Fruit fly (Drosophila melanogaster) whole organism, embryonic: Measurements from ENCODE around the gene sun.

Source experiments
- Adf1 ChIP-seq: fragments of 200-800 bp; sonication (Bioruptor generic); IDR thresholded peaks from 2 replicates; pipeline ENCODE4 v1.3.6; 2022; ENCODE audit warnings: missing biosample characterization, missing genetic modification characterization
- BtbVII ChIP-seq: fragments of 200-800 bp; sonication (Bioruptor generic); optimal IDR thresholded peaks from 3 replicates; lab custom pipeline; 2017; ENCODE audit warnings: missing biosample characterization, mild to moderate bottlenecking, missing genetic modification characterization
- CG10979 ChIP-seq: fragments of 200-800 bp; sonication (Bioruptor generic); optimal IDR thresholded peaks from 2 replicates; lab custom pipeline; 2018; ENCODE audit warnings: missing biosample characterization, mild to moderate bottlenecking, missing genetic modification characterization, moderate library complexity
- CG11093 ChIP-seq: fragments of 200-800 bp; sonication (Bioruptor generic); IDR thresholded peaks from 3 replicates; pipeline ENCODE4 v1.3.6; 2022; ENCODE audit warnings: missing biosample characterization, missing genetic modification characterization
- CG11504 ChIP-seq: fragments of 200-800 bp; sonication (Bioruptor generic); optimal IDR thresholded peaks from 3 replicates; lab custom pipeline; 2019; ENCODE audit warnings: missing biosample characterization, mild to moderate bottlenecking, missing genetic modification characterization, moderate library complexity
- CG12299 ChIP-seq: fragments of 200-800 bp; sonication (Bioruptor generic); optimal IDR thresholded peaks from 2 replicates; lab custom pipeline; 2018; ENCODE audit warnings: missing biosample characterization, mild to moderate bottlenecking, missing genetic modification characterization
- CG1233 ChIP-seq: fragments of 200-800 bp; sonication (Bioruptor generic); optimal IDR thresholded peaks from 4 replicates; lab custom pipeline; 2018; ENCODE audit warnings: missing biosample characterization, mild to moderate bottlenecking, missing genetic modification characterization
- CG13624 ChIP-seq: fragments of 200-800 bp; sonication (Bioruptor generic); optimal IDR thresholded peaks from 2 replicates; lab custom pipeline; 2016; ENCODE audit warnings: missing biosample characterization, missing genetic modification characterization
- CG15011 ChIP-seq: fragments of 200-800 bp; sonication (Bioruptor generic); optimal IDR thresholded peaks from 3 replicates; lab custom pipeline; 2018; ENCODE audit warnings: missing biosample characterization, mild to moderate bottlenecking, missing genetic modification characterization
- CG15073 ChIP-seq: fragments of 200-800 bp; sonication (Bioruptor generic); optimal IDR thresholded peaks from 2 replicates; lab custom pipeline; 2016; ENCODE audit warnings: missing biosample characterization, missing genetic modification characterization
- CG18262 ChIP-seq: fragments of 200-800 bp; optimal IDR thresholded peaks from 3 replicates; lab custom pipeline; 2019; ENCODE audit warnings: missing biosample characterization, mild to moderate bottlenecking, missing genetic modification characterization, moderate library complexity
- CG18599 ChIP-seq: fragments of 200-800 bp; sonication (Bioruptor generic); optimal IDR thresholded peaks from 3 replicates; lab custom pipeline; 2017; ENCODE audit warnings: missing biosample characterization, missing genetic modification characterization, mild to moderate bottlenecking, moderate library complexity, missing genetic modification reagents
- CG2889 ChIP-seq: fragments of 200-800 bp; sonication (Bioruptor generic); IDR thresholded peaks from 3 replicates; pipeline ENCODE4 v1.3.6; 2022; ENCODE audit warnings: missing biosample characterization, missing genetic modification characterization
- CG31441 ChIP-seq: fragments of 200-800 bp; sonication (Bioruptor generic); IDR thresholded peaks from 2 replicates; pipeline ENCODE4 v1.3.6; 2022; ENCODE audit warnings: missing biosample characterization, missing genetic modification characterization
- CG32532 ChIP-seq: fragments of 200-800 bp; sonication (Bioruptor generic); IDR thresholded peaks from 2 replicates; pipeline ENCODE4 v1.3.6; 2022; ENCODE audit warnings: missing biosample characterization, missing genetic modification characterization
- CG32772 ChIP-seq: fragments of 200-800 bp; sonication (Bioruptor generic); IDR thresholded peaks from 2 replicates; pipeline ENCODE4 v1.3.6; 2022; ENCODE audit warnings: missing biosample characterization, missing genetic modification characterization
- CG42726 ChIP-seq: fragments of 200-800 bp; sonication (Bioruptor generic); IDR thresholded peaks from 2 replicates; pipeline ENCODE4 v1.3.6; 2022; ENCODE audit warnings: missing biosample characterization, missing genetic modification characterization; ENCODE audit not compliant: partially characterized antibody
- CG6683 ChIP-seq: fragments of 200-800 bp; sonication (Bioruptor generic); optimal IDR thresholded peaks from 2 replicates; lab custom pipeline; 2017; ENCODE audit warnings: missing biosample characterization, mild to moderate bottlenecking, missing genetic modification characterization, missing genetic modification reagents
- CG7372 ChIP-seq: fragments of 200-800 bp; sonication (Bioruptor generic); IDR thresholded peaks from 2 replicates; pipeline ENCODE4 v1.3.6; 2022; ENCODE audit warnings: missing biosample characterization, missing genetic modification characterization
- CG8290 ChIP-seq, 3 experiments: fragments of 200-800 bp; sonication (Bioruptor generic); optimal IDR thresholded peaks; 2 replicates each; lab custom pipeline; 2016 to 2019; ENCODE audit warnings: missing biosample characterization in 3 of 3, missing genetic modification characterization in 3 of 3, mild to moderate bottlenecking in 2 of 3, moderate library complexity in 1 of 3
- CG8478 ChIP-seq: fragments of >200 bp; optimal IDR thresholded peaks from 2 replicates; lab custom pipeline; 2018
- CG9727 ChIP-seq: fragments of 200-800 bp; sonication (Bioruptor generic); optimal IDR thresholded peaks from 3 replicates; lab custom pipeline; 2017; ENCODE audit warnings: missing biosample characterization, mild to moderate bottlenecking, missing genetic modification characterization
- CG9797 ChIP-seq: fragments of 200-800 bp; sonication (Bioruptor generic); optimal IDR thresholded peaks from 3 replicates; lab custom pipeline; 2018; ENCODE audit warnings: missing biosample characterization, mild to moderate bottlenecking, missing genetic modification characterization
- CG9817 ChIP-seq: fragments of 200-800 bp; sonication (Bioruptor generic); optimal IDR thresholded peaks from 2 replicates; lab custom pipeline; 2018; ENCODE audit warnings: missing biosample characterization, mild to moderate bottlenecking, missing genetic modification characterization, moderate library complexity
- CTCF ChIP-seq: fragments of 200-800 bp; sonication (Bioruptor generic); optimal IDR thresholded peaks from 2 replicates; lab custom pipeline; 2017; ENCODE audit warnings: missing biosample characterization, mild to moderate bottlenecking, missing genetic modification characterization, moderate library complexity
- Eip74EF ChIP-seq, 2 experiments: fragments of 200-800 bp in 1 of 2; fragments of >200 bp in 1 of 2; sonication (Bioruptor generic) in 1 of 2; optimal IDR thresholded peaks; 2 replicates each; lab custom pipeline; 2017 to 2019; ENCODE audit warnings: missing biosample characterization in 2 of 2, missing genetic modification characterization in 2 of 2, mild to moderate bottlenecking in 1 of 2, moderate library complexity in 1 of 2
- Hr78 ChIP-seq, 2 experiments: fragments of 200-800 bp in 1 of 2; fragments of >200 bp in 1 of 2; sonication (Bioruptor generic) in 1 of 2; optimal IDR thresholded peaks; 2 replicates each; lab custom pipeline; 2017 to 2019; ENCODE audit warnings: missing biosample characterization in 2 of 2, missing genetic modification characterization in 2 of 2, mild to moderate bottlenecking in 1 of 2, moderate library complexity in 1 of 2
- MESR4 ChIP-seq: fragments of 200-800 bp; sonication (Bioruptor generic); optimal IDR thresholded peaks from 2 replicates; lab custom pipeline; 2018; ENCODE audit warnings: missing biosample characterization, mild to moderate bottlenecking, missing genetic modification characterization, moderate library complexity
- MTF-1 ChIP-seq: fragments of 200-800 bp; sonication (Bioruptor generic); optimal IDR thresholded peaks from 2 replicates; lab custom pipeline; 2018; ENCODE audit warnings: missing biosample characterization, mild to moderate bottlenecking, missing genetic modification characterization, borderline replicate concordance
- Scr ChIP-seq: fragments of 200-800 bp; sonication (Bioruptor generic); IDR thresholded peaks from 2 replicates; pipeline ENCODE4 v1.3.6; 2022; ENCODE audit warnings: missing biosample characterization, missing genetic modification characterization; ENCODE audit not compliant: partially characterized antibody
- Spps ChIP-seq: fragments of 200-800 bp; sonication (Bioruptor generic); optimal IDR thresholded peaks from 2 replicates; lab custom pipeline; 2018; ENCODE audit warnings: missing biosample characterization, mild to moderate bottlenecking, missing genetic modification characterization
- Sry-δ ChIP-seq: fragments of 200-800 bp; sonication (Bioruptor generic); optimal IDR thresholded peaks from 2 replicates; lab custom pipeline; 2016; ENCODE audit warnings: missing biosample characterization, missing genetic modification characterization
- disco-r ChIP-seq: fragments of 200-800 bp; sonication (Bioruptor generic); optimal IDR thresholded peaks from 2 replicates; lab custom pipeline; 2016; ENCODE audit warnings: missing biosample characterization, missing genetic modification characterization
- dm ChIP-seq: fragments of 200-800 bp; sonication (Bioruptor generic); optimal IDR thresholded peaks from 3 replicates; lab custom pipeline; 2016; ENCODE audit warnings: missing biosample characterization, missing genetic modification characterization
- dpn ChIP-seq, 2 experiments: fragments of 200-800 bp; sonication (Bioruptor generic); optimal IDR thresholded peaks; 3 replicates each; lab custom pipeline; 2016; ENCODE audit warnings: missing biosample characterization in 2 of 2, missing genetic modification characterization in 2 of 2
- eve ChIP-seq, 2 experiments: fragments of >200 bp; optimal IDR thresholded peaks; 2 replicates each; lab custom pipeline; 2017; ENCODE audit warnings: missing biosample characterization in 2 of 2, missing genetic modification characterization in 2 of 2
- gfzf ChIP-seq: fragments of 200-800 bp; sonication (Bioruptor generic); optimal IDR thresholded peaks from 2 replicates; lab custom pipeline; 2016; ENCODE audit warnings: missing biosample characterization, mild to moderate bottlenecking, missing genetic modification characterization, moderate library complexity
- gro ChIP-seq: fragments of 200-800 bp; sonication (Bioruptor generic); optimal IDR thresholded peaks from 2 replicates; lab custom pipeline; 2016; ENCODE audit warnings: missing biosample characterization, missing genetic modification characterization
- her ChIP-seq: fragments of 200-800 bp; sonication (Bioruptor generic); optimal IDR thresholded peaks from 2 replicates; lab custom pipeline; 2016; ENCODE audit warnings: missing biosample characterization, missing genetic modification characterization
- jing ChIP-seq: fragments of 200-800 bp; sonication (Bioruptor generic); optimal IDR thresholded peaks from 2 replicates; lab custom pipeline; 2018; ENCODE audit warnings: missing biosample characterization, mild to moderate bottlenecking, missing genetic modification characterization
- lmd ChIP-seq: fragments of 200-800 bp; sonication (Bioruptor generic); IDR thresholded peaks from 2 replicates; pipeline ENCODE4 v1.3.6; 2022; ENCODE audit warnings: missing biosample characterization, missing genetic modification characterization
- nerfin-1 ChIP-seq: fragments of 200-800 bp; sonication (Bioruptor generic); optimal IDR thresholded peaks from 3 replicates; lab custom pipeline; 2019; ENCODE audit warnings: missing biosample characterization, mild to moderate bottlenecking, missing genetic modification characterization, moderate library complexity
- shn ChIP-seq: fragments of 200-800 bp; sonication (Bioruptor generic); optimal IDR thresholded peaks from 3 replicates; lab custom pipeline; 2016; ENCODE audit warnings: missing biosample characterization, missing genetic modification characterization
- slou ChIP-seq: fragments of 200-800 bp; sonication (Bioruptor generic); optimal IDR thresholded peaks from 3 replicates; lab custom pipeline; 2016; ENCODE audit warnings: missing biosample characterization, missing genetic modification characterization
- tin ChIP-seq: fragments of 200-800 bp; sonication (Bioruptor generic); optimal IDR thresholded peaks from 3 replicates; lab custom pipeline; 2016; ENCODE audit warnings: missing biosample characterization, missing genetic modification characterization
- tx ChIP-seq: fragments of 200-800 bp; sonication (Bioruptor generic); optimal IDR thresholded peaks from 2 replicates; lab custom pipeline; 2016; ENCODE audit warnings: missing biosample characterization, missing genetic modification characterization
- wek ChIP-seq: fragments of 200-800 bp; sonication (Bioruptor generic); optimal IDR thresholded peaks from 3 replicates; lab custom pipeline; 2018; ENCODE audit warnings: missing biosample characterization, mild to moderate bottlenecking, missing genetic modification characterization, moderate library complexity
- zf30C ChIP-seq: fragments of 200-800 bp; sonication (Bioruptor generic); optimal IDR thresholded peaks from 3 replicates; lab custom pipeline; 2018; ENCODE audit warnings: missing biosample characterization, mild to moderate bottlenecking, missing genetic modification characterization
- zfh1 ChIP-seq: fragments of 200-800 bp; sonication (Bioruptor generic); IDR thresholded peaks from 3 replicates; pipeline ENCODE4 v1.3.6; 2022; ENCODE audit warnings: missing biosample characterization, missing genetic modification characterization
- zfh2 ChIP-seq: fragments of 200-800 bp; sonication (Bioruptor generic); optimal IDR thresholded peaks from 2 replicates; lab custom pipeline; 2016; ENCODE audit warnings: missing biosample characterization, missing genetic modification characterization

The sun gene

dm6 chrX:15891606-15892345 is 42.7 kb upstream of the sun start, which contains the start of gene shi (continued):
- TF ChIP-seq CG12299 (tag; lab: Kevin White, UChicago) (no peak), disco-r (GFP tag; lab: Kevin White, UChicago) (no peak), CG7372 (no peak), CG15073 (GFP tag; lab: Kevin White, UChicago) (no peak), CG11093 (GFP tag; lab: Robert Waterston, UW) (no peak), MTF-1 (no peak), tin (GFP tag; lab: Kevin White, UChicago) (no peak), nerfin-1 (tag; lab: Kevin White, UChicago) (no peak), CG11504 (tag; lab: Kevin White, UChicago) (no peak), CG6683 (GFP tag; lab: Kevin White, UChicago) (no peak), dm (GFP tag; lab: Kevin White, UChicago) (peak; percentile 26), slou (GFP tag; lab: Kevin White, UChicago) (no peak), gro (peak; percentile 27), Adf1 (GFP tag; lab: Robert Waterston, UW) (no peak), Spps (tag; lab: Kevin White, UChicago) (no peak), MESR4 (peak; percentile 72), tx (no peak), CG13624 (GFP tag; lab: Kevin White, UChicago) (peak; percentile 19), CG32532 (peak; percentile 47; the same call in 1 of the 2 replicates), CG42726 (GFP tag; lab: Robert Waterston, UW) (peak; percentile 98), CG1233 (GFP tag; lab: Kevin White, UChicago) (no peak), CG9797 (GFP tag; lab: Kevin White, UChicago) (peak; percentile 85), CG15011 (GFP tag; lab: Kevin White, UChicago) (no peak), dpn (GFP tag; optimal IDR thresholded peaks at IDR 0.05; lab: Kevin White, UChicago) (peak; percentile 23 to 35), gfzf (GFP tag; lab: Kevin White, UChicago) (peak; percentile 53), shn (GFP tag; lab: Kevin White, UChicago) (no peak), CG18262 (no peak), Sry-δ (GFP tag; lab: Kevin White, UChicago) (peak; percentile 94), BtbVII (GFP tag; lab: Kevin White, UChicago) (no peak), jing (GFP tag; lab: Kevin White, UChicago) (no peak), Eip74EF (GFP tag; optimal IDR thresholded peaks at IDR 0.05; lab: Kevin White, UChicago) (no peak), Scr (peak; percentile 96), CG18599 (GFP tag; lab: Kevin White, UChicago) (peak; percentile 29), her (GFP tag; lab: Kevin White, UChicago) (no peak), lmd (GFP tag; lab: Robert Waterston, UW) (no peak), CG9727 (GFP tag; lab: Kevin White, UChicago) (no peak), CG10979 (peak; percentile 1), eve (GFP tag; optimal IDR thresholded peaks at IDR 0.05; lab: Kevin White, UChicago) (no peak), zfh2 (GFP tag; lab: Kevin White, UChicago) (peak; percentile 13), CG9817 (tag; lab: Kevin White, UChicago) (no peak), CTCF (GFP tag; lab: Kevin White, UChicago) (no peak), CG8478 (lab: Kevin White, UChicago) (no peak), Hr78 (GFP tag; optimal IDR thresholded peaks at IDR 0.05; lab: Kevin White, UChicago) (peak in 1 of 2 experiments; percentile 100), wek (GFP tag; lab: Kevin White, UChicago) (no peak), CG31441 (no peak), CG8290 (GFP tag; optimal IDR thresholded peaks at IDR 0.05; lab: Kevin White, UChicago) (peak; percentile 48), CG8290 (tag; optimal IDR thresholded peaks at IDR 0.05; lab: Kevin White, UChicago) (peak in 1 of 2 experiments; percentile 75), CG2889 (GFP tag; lab: Robert Waterston, UW) (no peak), zf30C (GFP tag; lab: Kevin White, UChicago) (no peak), CG32772 (GFP tag; lab: Robert Waterston, UW) (no peak), zfh1 (GFP tag; lab: Robert Waterston, UW) (no peak)
